Worm (Caenorhabditis elegans): ENCODE measurements around the gene col-99.

- TF ChIP-seq elt-1 (tag; optimal IDR thresholded peaks at IDR 0.05; ENCODE audit: borderline replicate concordance, insufficient read depth) (no peak), mep-1 (tag; optimal IDR thresholded peaks at IDR 0.05) (no peak), ztf-11 (tag; optimal IDR thresholded peaks at IDR 0.05) (no peak), lsy-2 (tag; optimal IDR thresholded peaks at IDR 0.05) (no peak), pha-4 (tag; optimal IDR thresholded peaks at IDR 0.05) (no peak), nhr-237 (tag; optimal IDR thresholded peaks at IDR 0.05) (no peak), unc-39 (tag; optimal IDR thresholded peaks at IDR 0.05) (no peak), ham-2 (GFP tag; optimal IDR thresholded peaks at IDR 0.05) (no peak), bed-3 (GFP tag; optimal IDR thresholded peaks at IDR 0.05) (no peak), nhr-28 (tag; optimal IDR thresholded peaks at IDR 0.05) (no peak), unc-62 (GFP tag; optimal IDR thresholded peaks at IDR 0.05) (no peak), nhr-12 (tag; optimal IDR thresholded peaks at IDR 0.05) (no peak), unc-120 (tag; optimal IDR thresholded peaks at IDR 0.05; ENCODE audit: poor library complexity, severe bottlenecking) (no peak)
Observed at ce11 chrIV:186110-186509, 38.4 kb upstream of the col-99 start.

All from whole organism, mixed stage, embryonic.